Fruit fly (Drosophila melanogaster) whole organism, embryonic: ENCODE measurements around the gene CG14664.

Experiments used
- ATbp ChIP-seq: fragments of 200-800 bp; sonication (Bioruptor generic); optimal IDR thresholded peaks from 2 replicates; lab custom pipeline; 2017; ENCODE audit warnings: missing biosample characterization, mild to moderate bottlenecking, missing genetic modification characterization, missing genetic modification reagents
- B-H2 ChIP-seq: fragments of 200-800 bp; sonication (Bioruptor generic); optimal IDR thresholded peaks from 2 replicates; lab custom pipeline; 2018; ENCODE audit warnings: missing biosample characterization, mild to moderate bottlenecking, missing genetic modification characterization
- Bdp1 ChIP-seq: fragments of 200-800 bp; sonication (Bioruptor generic); optimal IDR thresholded peaks from 3 replicates; lab custom pipeline; 2016; ENCODE audit warnings: missing biosample characterization, missing genetic modification characterization
- CG10366 ChIP-seq: fragments of 200-800 bp; sonication (Bioruptor generic); IDR thresholded peaks from 2 replicates; pipeline ENCODE4 v1.3.6; 2022; ENCODE audit warnings: missing biosample characterization, missing genetic modification characterization
- CG11093 ChIP-seq: fragments of 200-800 bp; sonication (Bioruptor generic); IDR thresholded peaks from 3 replicates; pipeline ENCODE4 v1.3.6; 2022; ENCODE audit warnings: missing biosample characterization, missing genetic modification characterization
- CG11247 ChIP-seq: fragments of 200-800 bp; sonication (Bioruptor generic); IDR thresholded peaks from 2 replicates; pipeline ENCODE4 v1.3.6; 2022; ENCODE audit warnings: missing biosample characterization, missing genetic modification characterization
- CG11696 ChIP-seq: fragments of 200-800 bp; sonication (Bioruptor generic); IDR thresholded peaks from 2 replicates; pipeline ENCODE4 v1.3.6; 2022; ENCODE audit warnings: missing biosample characterization, missing genetic modification characterization
- CG11723 ChIP-seq: fragments of 200-800 bp; sonication (Bioruptor generic); optimal IDR thresholded peaks from 2 replicates; lab custom pipeline; 2017; ENCODE audit warnings: missing biosample characterization, mild to moderate bottlenecking, missing genetic modification characterization
- CG12299 ChIP-seq: fragments of 200-800 bp; sonication (Bioruptor generic); optimal IDR thresholded peaks from 2 replicates; lab custom pipeline; 2018; ENCODE audit warnings: missing biosample characterization, mild to moderate bottlenecking, missing genetic modification characterization
- CG13287 ChIP-seq: fragments of 200-800 bp; sonication (Bioruptor generic); IDR thresholded peaks from 2 replicates; pipeline ENCODE4 v1.3.6; 2022; ENCODE audit warnings: missing biosample characterization, missing genetic modification characterization; ENCODE audit not compliant: partially characterized antibody
- CG14014 ChIP-seq: fragments of 200-800 bp; sonication (Bioruptor generic); IDR thresholded peaks from 2 replicates; pipeline ENCODE4 v1.3.6; 2022; ENCODE audit warnings: missing biosample characterization, missing genetic modification characterization
- CG17328 ChIP-seq: fragments of 200-800 bp; sonication (Bioruptor generic); IDR thresholded peaks from 2 replicates; pipeline ENCODE4 v1.3.6; 2022; ENCODE audit warnings: missing biosample characterization, missing genetic modification characterization
- CG17359 ChIP-seq: fragments of 200-800 bp; sonication (Bioruptor generic); optimal IDR thresholded peaks from 3 replicates; lab custom pipeline; 2018; ENCODE audit warnings: missing biosample characterization, mild to moderate bottlenecking, missing genetic modification characterization, moderate library complexity
- CG2129 ChIP-seq: fragments of 200-800 bp; sonication (Bioruptor generic); IDR thresholded peaks from 2 replicates; pipeline ENCODE4 v1.3.6; 2022; ENCODE audit warnings: missing biosample characterization, missing genetic modification characterization; ENCODE audit not compliant: partially characterized antibody
- CG2199 ChIP-seq: fragments of 200-800 bp; sonication (Bioruptor generic); IDR thresholded peaks from 3 replicates; pipeline ENCODE4 v1.3.6; 2022; ENCODE audit warnings: missing biosample characterization, missing genetic modification characterization
- CG30431 ChIP-seq: fragments of 200-800 bp; sonication (Bioruptor generic); optimal IDR thresholded peaks from 2 replicates; lab custom pipeline; 2017; ENCODE audit warnings: missing biosample characterization, missing genetic modification characterization
- CG3163 ChIP-seq: fragments of 200-800 bp; sonication (Bioruptor generic); optimal IDR thresholded peaks from 3 replicates; lab custom pipeline; 2016; ENCODE audit warnings: missing biosample characterization, missing genetic modification characterization
- CG3407 ChIP-seq: fragments of 200-800 bp; sonication (Bioruptor generic); optimal IDR thresholded peaks from 2 replicates; lab custom pipeline; 2018; ENCODE audit warnings: missing biosample characterization, mild to moderate bottlenecking, missing genetic modification characterization
- CG4707 ChIP-seq: fragments of 200-800 bp; sonication (Bioruptor generic); optimal IDR thresholded peaks from 2 replicates; lab custom pipeline; 2018; ENCODE audit warnings: missing biosample characterization, mild to moderate bottlenecking, missing genetic modification characterization, moderate library complexity
- CG7987 ChIP-seq: fragments of 200-800 bp; sonication (Bioruptor generic); optimal IDR thresholded peaks from 2 replicates; lab custom pipeline; 2018; ENCODE audit warnings: missing biosample characterization, mild to moderate bottlenecking, missing genetic modification characterization, moderate library complexity
- Chrac-16 ChIP-seq: fragments of 200-800 bp; sonication (Bioruptor generic); optimal IDR thresholded peaks from 3 replicates; lab custom pipeline; 2016; ENCODE audit warnings: missing biosample characterization, missing genetic modification characterization
- D19A ChIP-seq: fragments of 200-800 bp; optimal IDR thresholded peaks from 3 replicates; lab custom pipeline; 2019; ENCODE audit warnings: missing biosample characterization, mild to moderate bottlenecking, missing genetic modification characterization, moderate library complexity
- Ets65A ChIP-seq: fragments of 200-800 bp; sonication (Bioruptor generic); peaks from one replicate; lab custom pipeline; 2016; ENCODE audit warnings: missing biosample characterization, missing genetic modification characterization
- Fer2 ChIP-seq: fragments of 200-800 bp; sonication (Bioruptor generic); optimal IDR thresholded peaks from 2 replicates; lab custom pipeline; 2018; ENCODE audit warnings: missing biosample characterization, mild to moderate bottlenecking, missing genetic modification characterization, moderate library complexity
- HLH3B ChIP-seq: fragments of 200-800 bp; sonication (Bioruptor generic); IDR thresholded peaks from 2 replicates; pipeline ENCODE4 v1.3.6; 2022; ENCODE audit warnings: missing biosample characterization, missing genetic modification characterization
- Hmr ChIP-seq: fragments of 200-800 bp; sonication (Bioruptor generic); optimal IDR thresholded peaks from 3 replicates; lab custom pipeline; 2017; ENCODE audit warnings: mild to moderate bottlenecking, missing biosample characterization, missing genetic modification reagents, missing genetic modification characterization
- Mrtf ChIP-seq: fragments of 200-800 bp; sonication (Bioruptor generic); IDR thresholded peaks from 3 replicates; pipeline ENCODE4 v1.3.6; 2022; ENCODE audit warnings: missing biosample characterization, missing genetic modification characterization
- NFAT ChIP-seq: fragments of 200-800 bp; sonication (Bioruptor generic); IDR thresholded peaks from 2 replicates; pipeline ENCODE4 v1.3.6; 2022; ENCODE audit warnings: missing biosample characterization, missing genetic modification characterization
- Nf-YB ChIP-seq: fragments of 200-800 bp; sonication (Bioruptor generic); optimal IDR thresholded peaks from 3 replicates; lab custom pipeline; 2019; ENCODE audit warnings: missing biosample characterization, mild to moderate bottlenecking, missing genetic modification characterization, moderate library complexity
- Poxn ChIP-seq: fragments of 200-800 bp; sonication (Bioruptor generic); IDR thresholded peaks from 2 replicates; pipeline ENCODE4 v1.3.6; 2022; ENCODE audit warnings: missing biosample characterization, missing genetic modification characterization
- Trl ChIP-seq, 3 experiments: fragments of >200 bp in 2 of 3; fragments of 200-800 bp in 1 of 3; sonication (Bioruptor generic) in 1 of 3; optimal IDR thresholded peaks; 2 replicates in 1 of 3; 3 replicates in 2 of 3; lab custom pipeline; 2016 to 2017; ENCODE audit warnings: missing biosample characterization in 1 of 3, missing genetic modification characterization in 1 of 3
- ara ChIP-seq: fragments of 200-800 bp; sonication (Bioruptor generic); IDR thresholded peaks from 2 replicates; pipeline ENCODE4 v1.3.6; 2022; ENCODE audit warnings: missing biosample characterization, missing genetic modification characterization
- chm ChIP-seq: fragments of 200-800 bp; sonication (Bioruptor generic); IDR thresholded peaks from 2 replicates; pipeline ENCODE4 v1.3.6; 2022; ENCODE audit warnings: missing biosample characterization, missing genetic modification characterization
- dati ChIP-seq: fragments of 200-800 bp; sonication (Bioruptor generic); IDR thresholded peaks from 2 replicates; pipeline ENCODE4 v1.3.6; 2022; ENCODE audit warnings: missing biosample characterization, missing genetic modification characterization
- dimm ChIP-seq: fragments of 200-800 bp; sonication (Bioruptor generic); IDR thresholded peaks from 2 replicates; pipeline ENCODE4 v1.3.6; 2022; ENCODE audit warnings: missing biosample characterization, missing genetic modification characterization
- disco-r ChIP-seq: fragments of 200-800 bp; sonication (Bioruptor generic); optimal IDR thresholded peaks from 2 replicates; lab custom pipeline; 2016; ENCODE audit warnings: missing biosample characterization, missing genetic modification characterization
- dmrt99B ChIP-seq: fragments of 200-800 bp; sonication (Bioruptor generic); optimal IDR thresholded peaks from 2 replicates; lab custom pipeline; 2018; ENCODE audit warnings: missing biosample characterization, mild to moderate bottlenecking, missing genetic modification characterization, moderate library complexity
- exex ChIP-seq: fragments of 200-800 bp; sonication (Bioruptor generic); optimal IDR thresholded peaks from 4 replicates; lab custom pipeline; 2018; ENCODE audit warnings: missing biosample characterization, mild to moderate bottlenecking, missing genetic modification characterization, moderate library complexity
- fd3F ChIP-seq: fragments of 200-800 bp; sonication (Bioruptor generic); optimal IDR thresholded peaks from 2 replicates; lab custom pipeline; 2018; ENCODE audit warnings: missing biosample characterization, mild to moderate bottlenecking, missing genetic modification characterization, moderate library complexity
- gcm2 ChIP-seq: fragments of 200-800 bp; sonication (Bioruptor generic); optimal IDR thresholded peaks from 2 replicates; lab custom pipeline; 2016; ENCODE audit warnings: missing biosample characterization, missing genetic modification characterization
- gro ChIP-seq: fragments of 200-800 bp; sonication (Bioruptor generic); optimal IDR thresholded peaks from 2 replicates; lab custom pipeline; 2016; ENCODE audit warnings: missing biosample characterization, missing genetic modification characterization
- h ChIP-seq: fragments of >200 bp; optimal IDR thresholded peaks from 2 replicates; lab custom pipeline; 2017
- ind ChIP-seq: fragments of 200-800 bp; sonication (Bioruptor generic); optimal IDR thresholded peaks from 3 replicates; lab custom pipeline; 2016; ENCODE audit warnings: missing biosample characterization, missing genetic modification characterization
- kah ChIP-seq: fragments of 200-800 bp; sonication (Bioruptor generic); optimal IDR thresholded peaks from 2 replicates; lab custom pipeline; 2018; ENCODE audit warnings: missing biosample characterization, mild to moderate bottlenecking, missing genetic modification characterization
- nom ChIP-seq: fragments of 200-800 bp; sonication (Bioruptor generic); optimal IDR thresholded peaks from 2 replicates; lab custom pipeline; 2017; ENCODE audit warnings: missing biosample characterization, missing genetic modification characterization, mild to moderate bottlenecking, moderate library complexity, missing genetic modification reagents
- odd ChIP-seq: fragments of 200-800 bp; sonication (Bioruptor generic); optimal IDR thresholded peaks from 2 replicates; lab custom pipeline; 2017; ENCODE audit warnings: missing biosample characterization, mild to moderate bottlenecking, missing genetic modification characterization
- phol ChIP-seq: fragments of 200-800 bp; sonication (Bioruptor generic); optimal IDR thresholded peaks from 3 replicates; lab custom pipeline; 2018; ENCODE audit warnings: missing biosample characterization, mild to moderate bottlenecking, missing genetic modification characterization, moderate library complexity
- psq ChIP-seq: fragments of 200-800 bp; sonication (Bioruptor generic); optimal IDR thresholded peaks from 2 replicates; lab custom pipeline; 2017; ENCODE audit warnings: missing biosample characterization, missing genetic modification characterization
- row ChIP-seq: fragments of 200-800 bp; sonication (Bioruptor generic); IDR thresholded peaks from 3 replicates; pipeline ENCODE4 v1.3.6; 2022; ENCODE audit warnings: missing biosample characterization, missing genetic modification characterization
- unpg ChIP-seq: fragments of 200-800 bp; sonication (Bioruptor generic); optimal IDR thresholded peaks from 3 replicates; lab custom pipeline; 2018; ENCODE audit warnings: missing biosample characterization, mild to moderate bottlenecking, missing genetic modification characterization, moderate library complexity
- zen2 ChIP-seq: fragments of 200-800 bp; sonication (Bioruptor generic); IDR thresholded peaks from 3 replicates; pipeline ENCODE4 v1.3.6; 2022; ENCODE audit warnings: missing biosample characterization, missing genetic modification characterization; ENCODE audit not compliant: partially characterized antibody

Gene CG14664

DNA sequence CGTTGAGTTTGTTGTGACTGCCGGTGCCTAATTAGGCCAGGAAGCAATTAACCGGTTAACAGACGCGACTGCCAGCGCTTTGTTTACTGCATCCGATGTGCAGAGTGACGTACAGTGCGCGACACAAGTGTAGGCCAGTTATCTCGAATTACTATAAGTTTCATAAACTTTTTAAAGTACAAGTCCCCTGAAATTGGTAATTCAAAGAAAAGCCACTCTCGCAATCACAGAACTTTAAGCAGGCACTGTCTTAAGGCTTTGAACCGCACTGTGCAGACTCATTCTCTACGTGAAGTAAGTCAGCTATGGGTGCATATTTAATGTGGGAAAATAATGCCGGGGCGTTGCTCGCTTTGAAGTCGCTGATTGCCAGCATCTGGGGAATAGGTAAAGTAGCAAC is 14.5 kb upstream of the CG14664 start (continued):
- TF ChIP-seq CG2199 (GFP tag; lab: Robert Waterston, UW) (no peak), CG10366 (GFP tag; lab: Robert Waterston, UW) (peak; percentile 43), ATbp (GFP tag; lab: Kevin White, UChicago) (peak; percentile 65), zen2 (no peak), Poxn (GFP tag; lab: Robert Waterston, UW) (no peak), fd3F (no peak), NFAT (no peak), B-H2 (GFP tag; lab: Kevin White, UChicago) (no peak), nom (peak; percentile 59), CG11696 (GFP tag; lab: Robert Waterston, UW) (0 out of 2 replicates have a peak, but pooled peaks have one; percentile 35), D19A (tag; lab: Kevin White, UChicago) (peak; percentile 19), Mrtf (GFP tag; lab: Robert Waterston, UW) (0 out of 3 replicates have a peak, but pooled peaks have one; percentile 41), Chrac-16 (peak; percentile 25), CG17359 (peak; percentile 66), odd (GFP tag; lab: Kevin White, UChicago) (no peak), CG17328 (peak; percentile 62), CG4707 (GFP tag; lab: Kevin White, UChicago) (peak; percentile 17), CG3163 (no peak), CG14014 (GFP tag; lab: Robert Waterston, UW) (no peak), row (GFP tag; lab: Robert Waterston, UW) (peak; percentile 27; the same call in 1 of the 3 replicates), CG12299 (tag; lab: Kevin White, UChicago) (no peak), phol (tag; lab: Kevin White, UChicago) (peak; percentile 60), kah (GFP tag; lab: Kevin White, UChicago) (no peak), Nf-YB (no peak), CG3407 (GFP tag; lab: Kevin White, UChicago) (peak; percentile 8), CG11723 (GFP tag; lab: Kevin White, UChicago) (no peak), disco-r (no peak), dmrt99B (tag; lab: Kevin White, UChicago) (peak; percentile 68), gcm2 (GFP tag; lab: Kevin White, UChicago) (no peak), exex (tag; lab: Kevin White, UChicago) (no peak), CG11247 (GFP tag; lab: Robert Waterston, UW) (no peak), Fer2 (tag; lab: Kevin White, UChicago) (no peak), gro (GFP tag; lab: Kevin White, UChicago) (no peak), CG2129 (GFP tag; lab: Robert Waterston, UW) (no peak), Bdp1 (GFP tag; lab: Kevin White, UChicago) (no peak), HLH3B (peak; percentile 43; the same call in 1 of the 2 replicates), dimm (0 out of 2 replicates have a peak, but pooled peaks have one; percentile 25), Trl (optimal IDR thresholded peaks at IDR 0.05; lab: Kevin White, UChicago) (no peak), Trl (GFP tag; optimal IDR thresholded peaks at IDR 0.05; lab: Kevin White, UChicago) (no peak), unpg (peak; percentile 54), dati (GFP tag; lab: Robert Waterston, UW) (no peak), psq (no peak), CG13287 (GFP tag; lab: Robert Waterston, UW) (no peak), CG7987 (GFP tag; lab: Kevin White, UChicago) (no peak), Hmr (no peak), ara (GFP tag; lab: Robert Waterston, UW) (peak; percentile 45; the same call in 1 of the 2 replicates), h (lab: Kevin White, UChicago) (no peak), chm (GFP tag; lab: Robert Waterston, UW) (0 out of 2 replicates have a peak, but pooled peaks have one; percentile 45), CG11093 (GFP tag; lab: Robert Waterston, UW) (0 out of 3 replicates have a peak, but pooled peaks have one; percentile 11), CG30431 (GFP tag; lab: Kevin White, UChicago) (peak; percentile 27), Ets65A (GFP tag; lab: Kevin White, UChicago) (peak; percentile 91), ind (GFP tag; lab: Kevin White, UChicago) (peak; percentile 21)
